Worm (Caenorhabditis elegans) whole organism, young adult: ENCODE measurements around the gene C50F4.9.

Source experiments
- F37B4.10 ChIP-seq: fragments of 200-800 bp; sonication (Bioruptor generic); IDR thresholded peaks from 2 replicates; pipeline ENCODE4 v1.3.6; 2022; ENCODE audit warnings: missing genetic modification characterization, missing compliant biosample characterization
- F57C9.4 ChIP-seq: sonication (generic microtip); optimal IDR thresholded peaks from 2 replicates; lab custom pipeline; 2017; ENCODE audit warnings: mild to moderate bottlenecking, missing genetic modification characterization, missing compliant biosample characterization
- K11D2.4 ChIP-seq: fragments of 200-800 bp; sonication (Bioruptor generic); IDR thresholded peaks from 2 replicates; pipeline ENCODE4 v1.3.6; 2022; ENCODE audit warnings: missing genetic modification reagents, missing genetic modification characterization, missing compliant biosample characterization
- K12H6.12 ChIP-seq: fragments of 200-800 bp; sonication (Bioruptor generic); optimal IDR thresholded peaks from 2 replicates; lab custom pipeline; 2018; ENCODE audit warnings: mild to moderate bottlenecking, missing genetic modification characterization, missing compliant biosample characterization
- Y79H2A.3 ChIP-seq: fragments of 200-800 bp; sonication (Bioruptor generic); conservative IDR thresholded peaks from 2 replicates; pipeline ENCODE4 v1.3.6; 2022; ENCODE audit warnings: missing genetic modification reagents, missing genetic modification characterization, missing compliant biosample characterization
- ZK185.1 ChIP-seq: sonication (generic microtip); optimal IDR thresholded peaks from 2 replicates; lab custom pipeline; 2016; ENCODE audit warnings: mild to moderate bottlenecking, missing genetic modification characterization, missing compliant biosample characterization; ENCODE audit not compliant: poor library complexity, severe bottlenecking
- atf-7 ChIP-seq: sonication (generic microtip); optimal IDR thresholded peaks from 2 replicates; lab custom pipeline; 2017; ENCODE audit warnings: mild to moderate bottlenecking, missing genetic modification characterization, missing compliant biosample characterization
- attf-3 ChIP-seq: fragments of 200-800 bp; sonication (Bioruptor generic); conservative IDR thresholded peaks from 2 replicates; pipeline ENCODE4 v1.3.6; 2022; ENCODE audit warnings: missing genetic modification reagents, missing genetic modification characterization, missing compliant biosample characterization
- cebp-1 ChIP-seq, 2 experiments: fragments of 200-800 bp in 1 of 2; sonication (Bioruptor generic) in 1 of 2; sonication (generic microtip) in 1 of 2; IDR thresholded peaks in 1 of 2; optimal IDR thresholded peaks in 1 of 2; 2 replicates each; pipeline versions ENCODE4 v1.3.6 to Lab custom; 2017 to 2022; ENCODE audit warnings: missing compliant biosample characterization in 2 of 2, missing genetic modification characterization in 2 of 2, mild to moderate bottlenecking in 1 of 2, missing genetic modification reagents in 1 of 2, moderate library complexity in 1 of 2
- cebp-2 ChIP-seq: fragments of 200-800 bp; sonication (Bioruptor generic); IDR thresholded peaks from 2 replicates; pipeline ENCODE4 v1.3.6; 2022; ENCODE audit warnings: missing genetic modification characterization, missing compliant biosample characterization
- ceh-100 ChIP-seq: fragments of 200-800 bp; sonication (Bioruptor generic); IDR thresholded peaks from 2 replicates; pipeline ENCODE4 v1.3.6; 2022; ENCODE audit warnings: missing genetic modification reagents, missing genetic modification characterization, missing compliant biosample characterization
- die-1 ChIP-seq: sonication (generic microtip); optimal IDR thresholded peaks from 2 replicates; lab custom pipeline; 2016; ENCODE audit warnings: missing genotype, mild to moderate bottlenecking, missing genetic modification characterization, missing compliant biosample characterization
- dpff-1 ChIP-seq: sonication (generic microtip); optimal IDR thresholded peaks from 2 replicates; lab custom pipeline; 2017; ENCODE audit warnings: mild to moderate bottlenecking, missing genetic modification characterization, missing compliant biosample characterization
- hmg-1.2 ChIP-seq: fragments of 200-800 bp; sonication (Bioruptor generic); IDR thresholded peaks from 2 replicates; pipeline ENCODE4 v1.3.6; 2022; ENCODE audit warnings: missing genetic modification reagents, missing genetic modification characterization, missing compliant biosample characterization
- lin-35 ChIP-seq, 3 experiments: fragments of 150-350 bp in 2 of 3; sonication (generic microtip) in 1 of 3; optimal IDR thresholded peaks; 2 replicates each; lab custom pipeline; 2014 to 2018; ENCODE audit warnings: missing biosample characterization in 3 of 3, missing genetic modification characterization in 3 of 3, missing genetic modification reagents in 3 of 3
- lin-40 ChIP-seq: sonication (generic microtip); optimal IDR thresholded peaks from 2 replicates; lab custom pipeline; 2016; ENCODE audit warnings: missing genetic modification characterization, mild to moderate bottlenecking, missing compliant biosample characterization, missing genotype, missing genetic modification reagents
- lsy-27 ChIP-seq: sonication (generic microtip); optimal IDR thresholded peaks from 2 replicates; lab custom pipeline; 2017; ENCODE audit warnings: missing genetic modification characterization, mild to moderate bottlenecking, missing compliant biosample characterization, antibody characterized with exemption, missing genotype, borderline replicate concordance; ENCODE audit not compliant: insufficient read depth
- madf-10 ChIP-seq: sonication (generic microtip); optimal IDR thresholded peaks from 2 replicates; lab custom pipeline; 2016; ENCODE audit warnings: mild to moderate bottlenecking, missing genetic modification characterization, missing compliant biosample characterization
- mcd-1 ChIP-seq: fragments of 200-800 bp; sonication (Bioruptor generic); IDR thresholded peaks from 2 replicates; pipeline ENCODE4 v1.3.6; 2022; ENCODE audit warnings: missing genetic modification reagents, missing genetic modification characterization, missing compliant biosample characterization
- mxl-1 ChIP-seq: sonication (generic microtip); optimal IDR thresholded peaks from 2 replicates; lab custom pipeline; 2016; ENCODE audit warnings: missing genetic modification characterization, missing compliant biosample characterization
- nfya-2 ChIP-seq: fragments of 200-800 bp; sonication (Bioruptor generic); IDR thresholded peaks from 2 replicates; pipeline ENCODE4 v1.3.6; 2022; ENCODE audit warnings: missing genetic modification reagents, missing genetic modification characterization, missing compliant biosample characterization
- nfyb-1 ChIP-seq: fragments of 200-800 bp; sonication (Bioruptor generic); IDR thresholded peaks from 2 replicates; pipeline ENCODE4 v1.3.6; 2022; ENCODE audit warnings: missing genetic modification reagents, missing genetic modification characterization, missing compliant biosample characterization
- pbrm-1 ChIP-seq: fragments of 200-800 bp; sonication (Bioruptor generic); IDR thresholded peaks from 2 replicates; pipeline ENCODE4 v1.3.6; 2022; ENCODE audit warnings: missing genetic modification reagents, missing genetic modification characterization, missing compliant biosample characterization
- rpc-1 ChIP-seq, 2 experiments: fragments of 150-350 bp in 1 of 2; sonication (generic microtip) in 1 of 2; optimal IDR thresholded peaks; 2 replicates each; lab custom pipeline; 2014 to 2018; ENCODE audit warnings: missing biosample characterization in 1 of 2, missing genetic modification characterization in 1 of 2, missing genetic modification reagents in 1 of 2, missing genotype in 1 of 2
- sdz-38 ChIP-seq: sonication (generic microtip); optimal IDR thresholded peaks from 2 replicates; lab custom pipeline; 2016; ENCODE audit warnings: missing genotype, missing genetic modification characterization, missing compliant biosample characterization
- sea-2 ChIP-seq: fragments of 200-800 bp; sonication (Bioruptor generic); IDR thresholded peaks from 2 replicates; pipeline ENCODE4 v1.3.6; 2022; ENCODE audit warnings: missing genetic modification characterization, missing compliant biosample characterization
- snpc-1.3 ChIP-seq: sonication (generic microtip); optimal IDR thresholded peaks from 2 replicates; lab custom pipeline; 2017; ENCODE audit warnings: missing genetic modification characterization, mild to moderate bottlenecking, missing compliant biosample characterization, antibody characterized with exemption, moderate library complexity, missing genotype, missing genetic modification reagents; ENCODE audit not compliant: insufficient read depth
- sptf-2 ChIP-seq: fragments of 200-800 bp; sonication (Bioruptor generic); optimal IDR thresholded peaks from 2 replicates; lab custom pipeline; 2018; ENCODE audit warnings: mild to moderate bottlenecking, missing genetic modification characterization, missing compliant biosample characterization
- tbx-9 ChIP-seq: sonication (generic microtip); optimal IDR thresholded peaks from 2 replicates; lab custom pipeline; 2016; ENCODE audit warnings: borderline replicate concordance, missing genetic modification characterization, inconsistent platforms, missing compliant biosample characterization
- zfh-2 ChIP-seq: fragments of 200-800 bp; sonication (Bioruptor generic); conservative IDR thresholded peaks from 2 replicates; pipeline ENCODE4 v1.3.6; 2022; ENCODE audit warnings: missing genetic modification reagents, missing genetic modification characterization, missing compliant biosample characterization
- ztf-18 ChIP-seq: sonication (generic microtip); optimal IDR thresholded peaks from 2 replicates; lab custom pipeline; 2016; ENCODE audit warnings: missing genotype, mild to moderate bottlenecking, missing genetic modification characterization, missing compliant biosample characterization

The C50F4.9 gene

DNA sequence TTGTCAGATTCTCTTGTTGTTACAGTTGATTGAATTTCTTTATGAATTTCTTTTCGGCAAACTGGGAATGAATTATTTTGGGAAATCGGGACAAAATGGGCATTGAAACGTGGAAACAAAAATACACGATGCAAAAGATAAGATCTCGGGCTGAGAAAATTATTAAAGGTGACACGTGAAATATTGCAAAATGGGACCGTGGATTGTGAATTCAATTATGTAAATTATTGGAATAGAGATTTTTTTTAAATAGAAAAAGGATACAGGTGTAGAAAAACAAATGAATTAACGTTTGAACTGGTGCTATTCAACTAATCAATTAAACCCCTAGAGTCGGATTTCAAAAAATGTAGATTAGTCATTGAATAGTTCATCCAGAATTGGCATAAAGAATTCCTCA, 44.7 kb upstream of the C50F4.9 start, which contains the start of gene F25B3.4:
F25B3.4 (minus strand) TSS at position 101 of the 400 bp plus-strand sequence.
- TF ChIP-seq tbx-9 (tag; lab: Kevin White, UChicago): no peak
- TF ChIP-seq, all 124 proteins: peak for 0

DNA sequence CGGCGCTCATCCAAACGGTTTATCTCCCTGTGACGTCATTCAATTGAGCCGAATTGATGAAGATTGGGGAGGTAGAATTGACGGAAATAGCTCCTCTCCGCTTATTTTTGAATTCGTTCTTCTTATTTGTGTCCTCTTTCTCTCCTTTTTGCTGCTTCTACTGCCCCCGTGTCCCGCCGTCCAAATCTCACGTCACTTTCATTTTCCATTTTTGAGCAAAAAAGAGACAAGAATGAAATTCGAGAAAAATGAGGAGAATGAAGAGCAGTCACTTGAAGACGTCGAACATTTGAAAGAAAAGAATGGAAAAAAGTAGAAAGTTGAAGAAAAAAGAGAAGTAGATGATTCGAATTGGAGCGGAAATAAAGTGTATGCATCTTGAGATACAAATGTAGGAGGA, 39.6 kb upstream of the C50F4.9 start:
- TF ChIP-seq atf-7 (tag; lab: Kevin White, UChicago): peak; percentile 7
- no peak for TF ChIP-seq snpc-1.3

DNA sequence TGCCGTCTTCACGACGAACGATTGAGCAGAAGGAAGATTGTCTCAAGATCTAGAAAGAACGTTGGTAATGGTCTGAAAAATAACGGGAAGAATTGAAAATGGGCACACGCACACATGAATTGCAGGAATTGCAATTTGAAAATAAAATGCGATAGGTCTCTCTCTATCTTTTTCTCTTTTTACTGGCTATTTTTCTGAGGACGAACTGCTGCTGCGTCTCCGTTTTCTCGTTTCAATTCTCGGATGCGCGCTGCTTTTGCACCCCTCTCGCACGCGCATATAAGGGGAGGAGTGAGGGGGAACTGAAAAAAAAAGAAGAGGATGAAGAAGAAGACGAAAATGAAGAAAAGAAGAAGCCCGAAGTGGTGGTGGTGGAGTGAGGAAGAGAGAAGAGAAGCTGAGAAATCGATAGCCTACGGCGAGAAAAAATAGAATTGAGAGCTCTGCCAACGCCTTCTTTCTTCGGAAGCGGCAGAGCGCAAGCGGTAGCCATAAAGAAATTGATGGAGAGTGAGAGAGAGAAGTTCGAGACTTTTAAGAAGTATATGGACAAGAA, 37.7 kb upstream of the C50F4.9 start, which contains the start of gene rgef-1:
rgef-1 (minus strand) TSS at position 51 of the 556 bp plus-strand sequence.
- TF ChIP-seq mxl-1 (no peak), pbrm-1 (0 out of 2 replicates have a peak, but pooled peaks have one; percentile 13), K11D2.4 (0 out of 2 replicates have a peak, but pooled peaks have one; percentile 19), cebp-2 (GFP tag; lab: Robert Waterston, UW) (no peak), zfh-2 (GFP tag; lab: Robert Waterston, UW) (peak; percentile 91), sptf-2 (no peak), nfyb-1 (GFP tag; lab: Robert Waterston, UW) (0 out of 2 replicates have a peak, but pooled peaks have one; percentile 15), F57C9.4 (tag; lab: Kevin White, UChicago) (no peak), hmg-1.2 (GFP tag; lab: Robert Waterston, UW) (0 out of 2 replicates have a peak, but pooled peaks have one; percentile 9), die-1 (tag; lab: Kevin White, UChicago) (no peak), Y79H2A.3 (no peak), attf-3 (GFP tag; lab: Robert Waterston, UW) (no peak), lin-40 (peak; percentile 39), lin-35 (GFP tag; optimal IDR thresholded peaks at IDR 0.05; lab: Kevin White, UChicago) (peak in 1 of 3 experiments; percentile 16), mcd-1 (GFP tag; lab: Robert Waterston, UW) (peak; percentile 30; the same call in 1 of the 2 replicates), F37B4.10 (GFP tag; lab: Robert Waterston, UW) (no peak), ZK185.1 (tag; lab: Kevin White, UChicago) (no peak), K12H6.12 (tag; lab: Kevin White, UChicago) (peak; percentile 71), dpff-1 (tag; lab: Kevin White, UChicago) (no peak)

DNA sequence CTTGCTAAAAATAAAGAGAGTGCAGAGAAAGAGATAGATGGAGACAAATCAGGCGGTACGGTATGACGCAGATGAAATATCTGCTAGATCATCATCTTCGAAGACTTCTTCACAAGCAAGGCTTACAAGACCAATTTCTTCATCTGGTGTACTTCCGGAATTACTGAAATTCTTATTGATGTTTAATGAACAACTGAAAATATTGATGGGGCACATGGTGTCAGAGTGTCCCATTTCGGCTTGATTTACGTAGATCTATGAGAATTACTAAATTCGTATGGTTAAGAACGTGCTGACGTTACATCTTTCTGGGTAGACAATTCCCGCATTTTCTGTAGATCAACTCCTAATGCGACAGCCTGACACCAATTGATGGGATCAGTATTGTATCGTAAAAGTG, 32.7 kb upstream of the C50F4.9 start:
- no peak for TF ChIP-seq cebp-1 (GFP tag; IDR thresholded peaks at IDR 0.05; lab: Robert Waterston, UW)
- TF ChIP-seq cebp-1 (tag; optimal IDR thresholded peaks at IDR 0.05; lab: Kevin White, UChicago): no peak
- no peak for TF ChIP-seq rpc-1 (optimal IDR thresholded peaks at IDR 0.05; lab: Kevin White, UChicago)
- no peak for TF ChIP-seq rpc-1 (tag; optimal IDR thresholded peaks at IDR 0.05; lab: Kevin White, UChicago)
- TF ChIP-seq sdz-38 (tag; lab: Kevin White, UChicago): no peak
- TF ChIP-seq sea-2 (GFP tag; lab: Robert Waterston, UW): no peak
- no peak for TF ChIP-seq Y79H2A.3
- TF ChIP-seq lsy-27: no peak
- no peak for TF ChIP-seq ceh-100
- TF ChIP-seq zfh-2 (GFP tag; lab: Robert Waterston, UW): no peak

DNA sequence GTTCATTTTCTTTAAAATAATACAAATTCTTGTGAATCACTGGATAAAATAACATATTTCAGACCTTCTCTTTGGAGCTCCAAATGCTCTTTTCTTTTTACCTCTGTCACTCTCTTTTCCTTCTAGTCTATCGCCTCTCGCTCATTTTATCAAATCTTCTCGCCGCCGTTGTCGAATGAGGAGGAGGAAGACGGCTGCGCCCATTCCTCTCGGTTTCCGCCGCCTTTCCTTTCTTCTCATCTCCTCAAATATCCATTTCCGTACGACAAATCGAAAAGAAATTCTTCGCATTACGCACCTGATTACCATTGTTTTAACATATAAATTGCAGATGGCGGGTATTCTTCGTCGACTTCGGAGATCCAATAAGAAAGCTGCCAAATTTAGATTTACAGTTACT, 26.3 kb upstream of the C50F4.9 start, which contains the start of gene ehbp-1:
ehbp-1 (plus strand) TSS at position 332 of the 400 bp plus-strand sequence.
- TF ChIP-seq ztf-18: no peak
- 0 out of 2 replicates have a peak, but pooled peaks have one; percentile 6 for TF ChIP-seq hmg-1.2 (GFP tag; lab: Robert Waterston, UW)
- no peak; the same call in 1 of the 2 replicates for TF ChIP-seq mcd-1 (GFP tag; lab: Robert Waterston, UW)
- TF ChIP-seq pbrm-1: 0 out of 2 replicates have a peak, but pooled peaks have one; percentile 27
- no peak for TF ChIP-seq madf-10
- no peak for TF ChIP-seq nfya-2
